Fruit fly (Drosophila melanogaster) whole organism, adult: ENCODE data around the gene CG13643.
A peak's percentile ranks its signal among the peaks of the same experiment; 100 is the strongest.

Experiments
- CG11617 ChIP-seq: fragments of 200-800 bp; sonication (Bioruptor generic); optimal IDR thresholded peaks from 2 replicates; lab custom pipeline; 2017; ENCODE audit warnings: mild to moderate bottlenecking, missing biosample characterization, missing genetic modification reagents, missing genetic modification characterization
- CG12768 ChIP-seq: fragments of 200-800 bp; sonication (Bioruptor generic); optimal IDR thresholded peaks from 2 replicates; lab custom pipeline; 2017; ENCODE audit warnings: missing biosample characterization, missing genetic modification characterization, mild to moderate bottlenecking, moderate library complexity, missing genetic modification reagents
- CG14711 ChIP-seq: fragments of 200-800 bp; sonication (Bioruptor generic); optimal IDR thresholded peaks from 2 replicates; lab custom pipeline; 2018; ENCODE audit warnings: missing biosample characterization, mild to moderate bottlenecking, missing genetic modification characterization, moderate library complexity
- CG1620 ChIP-seq: fragments of 200-800 bp; sonication (Bioruptor generic); optimal IDR thresholded peaks from 2 replicates; lab custom pipeline; 2016; ENCODE audit warnings: missing biosample characterization, missing genetic modification characterization
- CG33017 ChIP-seq: fragments of 200-800 bp; sonication (Bioruptor generic); optimal IDR thresholded peaks from 2 replicates; lab custom pipeline; 2018; ENCODE audit warnings: missing biosample characterization, mild to moderate bottlenecking, missing genetic modification characterization, moderate library complexity
- CG5204 ChIP-seq: fragments of 200-800 bp; sonication (Bioruptor generic); optimal IDR thresholded peaks from 2 replicates; lab custom pipeline; 2016; ENCODE audit warnings: missing biosample characterization, missing genetic modification characterization
- CG7045 ChIP-seq: fragments of 200-800 bp; sonication (Bioruptor generic); optimal IDR thresholded peaks from 2 replicates; lab custom pipeline; 2017; ENCODE audit warnings: missing biosample characterization, mild to moderate bottlenecking, missing genetic modification characterization
- CG7101 ChIP-seq: fragments of 200-800 bp; sonication (Bioruptor generic); optimal IDR thresholded peaks from 2 replicates; lab custom pipeline; 2018; ENCODE audit warnings: missing biosample characterization, mild to moderate bottlenecking, missing genetic modification characterization, moderate library complexity
- Clk ChIP-seq: fragments of 200-800 bp; sonication (Bioruptor generic); optimal IDR thresholded peaks from 2 replicates; lab custom pipeline; 2017; ENCODE audit warnings: missing biosample characterization, missing genetic modification characterization
- Crg-1 ChIP-seq: fragments of 200-800 bp; sonication (Bioruptor generic); optimal IDR thresholded peaks from 2 replicates; lab custom pipeline; 2016; ENCODE audit warnings: missing biosample characterization, missing genetic modification characterization
- Hr96 ChIP-seq: fragments of 200-800 bp; sonication (Bioruptor generic); optimal IDR thresholded peaks from 2 replicates; lab custom pipeline; 2016; ENCODE audit warnings: missing biosample characterization, missing genetic modification characterization
- Mnt ChIP-seq: fragments of 200-800 bp; sonication (Bioruptor generic); optimal IDR thresholded peaks from 2 replicates; lab custom pipeline; 2016; ENCODE audit warnings: missing biosample characterization, mild to moderate bottlenecking, missing genetic modification characterization
- bab1 ChIP-seq: fragments of 200-800 bp; sonication (Bioruptor generic); optimal IDR thresholded peaks from 3 replicates; lab custom pipeline; 2019; ENCODE audit warnings: missing biosample characterization, mild to moderate bottlenecking, missing genetic modification characterization, moderate library complexity
- cic ChIP-seq: fragments of 200-800 bp; sonication (Bioruptor generic); optimal IDR thresholded peaks from 2 replicates; lab custom pipeline; 2017; ENCODE audit warnings: missing biosample characterization, mild to moderate bottlenecking, missing genetic modification characterization, moderate library complexity
- cnc ChIP-seq, 2 experiments: fragments of >200 bp; optimal IDR thresholded peaks; 2 replicates each; lab custom pipeline; 2017
- kay ChIP-seq: fragments of 200-800 bp; sonication (Bioruptor generic); peaks from one replicate; lab custom pipeline; 2016; ENCODE audit warnings: missing biosample characterization, missing genetic modification characterization, borderline replicate concordance
- ovo ChIP-seq: fragments of 200-800 bp; sonication (Bioruptor generic); optimal IDR thresholded peaks from 2 replicates; lab custom pipeline; 2016; ENCODE audit warnings: missing biosample characterization, missing genetic modification characterization
- pad ChIP-seq: fragments of 200-800 bp; sonication (Bioruptor generic); optimal IDR thresholded peaks from 3 replicates; lab custom pipeline; 2017; ENCODE audit warnings: missing biosample characterization, missing genetic modification characterization, mild to moderate bottlenecking, moderate library complexity, missing genetic modification reagents
- tj ChIP-seq: fragments of 200-800 bp; sonication (Bioruptor generic); optimal IDR thresholded peaks from 3 replicates; lab custom pipeline; 2017; ENCODE audit warnings: missing biosample characterization, mild to moderate bottlenecking, missing genetic modification characterization, moderate library complexity
- toe ChIP-seq: fragments of 200-800 bp; sonication (Bioruptor generic); optimal IDR thresholded peaks from 2 replicates; lab custom pipeline; 2016; ENCODE audit warnings: missing biosample characterization, missing genetic modification characterization

The CG13643 gene

DNA sequence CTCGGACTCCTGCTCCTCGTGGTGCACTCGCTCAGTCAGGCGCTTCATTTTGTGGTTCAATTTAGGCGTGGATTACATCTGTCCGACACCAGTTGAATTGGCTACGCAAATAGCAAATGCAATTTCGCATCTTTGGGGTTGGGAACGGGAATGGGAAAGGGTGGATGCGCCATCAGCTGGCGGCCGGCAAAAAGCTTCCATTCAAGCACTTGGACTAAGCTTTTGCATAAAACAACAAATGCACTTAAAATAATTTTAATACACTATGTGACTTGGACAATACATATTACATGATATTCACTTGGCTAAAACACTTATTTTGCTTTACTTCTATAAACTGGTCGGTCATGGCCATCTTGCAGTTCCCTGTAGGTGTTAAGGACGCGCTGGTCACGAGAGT lies 49.7 kb downstream of the CG13643 start, which contains the start of gene HDAC11:
HDAC11 (minus strand) TSS at position 101 of the 400 bp plus-strand sequence.
- TF ChIP-seq CG33017 (tag; lab: Kevin White, UChicago) = no peak
- no peak for TF ChIP-seq CG14711 (tag; lab: Kevin White, UChicago)
- TF ChIP-seq cnc (optimal IDR thresholded peaks at IDR 0.05; lab: Kevin White, UChicago) = no peak
- no peak for TF ChIP-seq Hr96 (GFP tag; lab: Kevin White, UChicago)
- TF ChIP-seq CG12768 (GFP tag; lab: Kevin White, UChicago) = no peak
- TF ChIP-seq ovo (GFP tag; lab: Kevin White, UChicago) = no peak
- TF ChIP-seq Mnt (GFP tag; lab: Kevin White, UChicago) = no peak
- TF ChIP-seq bab1 (GFP tag; lab: Kevin White, UChicago) = no peak
- TF ChIP-seq CG7045 (GFP tag; lab: Kevin White, UChicago) = no peak
- TF ChIP-seq toe (GFP tag; lab: Kevin White, UChicago) = no peak
- no peak for TF ChIP-seq Crg-1 (GFP tag; lab: Kevin White, UChicago)
- no peak for TF ChIP-seq Clk (GFP tag; lab: Kevin White, UChicago)
- TF ChIP-seq pad (GFP tag; lab: Kevin White, UChicago) = no peak
- no peak for TF ChIP-seq CG5204
- TF ChIP-seq CG7101 (tag; lab: Kevin White, UChicago) = no peak
- no peak for TF ChIP-seq CG1620
- TF ChIP-seq CG11617 (GFP tag; lab: Kevin White, UChicago) = no peak
- TF ChIP-seq tj (GFP tag; lab: Kevin White, UChicago) = no peak
- TF ChIP-seq kay (GFP tag; lab: Kevin White, UChicago) = no peak

DNA sequence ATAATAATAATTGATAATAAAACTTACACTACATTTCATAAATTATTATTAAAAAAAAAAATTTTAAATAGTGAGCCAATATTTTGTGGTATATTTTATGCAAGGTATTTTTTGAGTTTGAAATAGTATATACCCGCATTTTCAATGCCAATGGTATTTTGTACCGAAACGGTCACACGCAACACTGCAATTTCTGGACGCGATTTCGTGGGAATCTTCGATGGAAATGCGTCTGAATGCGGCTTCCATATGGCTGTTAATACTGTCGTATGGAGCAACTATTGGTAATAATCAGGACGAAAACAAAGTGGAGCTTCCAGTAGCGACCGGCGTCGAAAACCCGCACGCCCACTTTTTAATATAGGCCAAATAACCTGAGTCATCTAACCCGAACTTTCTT lies 54.4 kb downstream of the CG13643 start, which contains the start of gene Nct:
Nct (plus strand) TSS at position 173 of the 400 bp plus-strand sequence.
- TF ChIP-seq cnc (optimal IDR thresholded peaks at IDR 0.05; lab: Kevin White, UChicago) (peak in 1 of 2 experiments; percentile 28), ovo (GFP tag; lab: Kevin White, UChicago) (no peak)

DNA sequence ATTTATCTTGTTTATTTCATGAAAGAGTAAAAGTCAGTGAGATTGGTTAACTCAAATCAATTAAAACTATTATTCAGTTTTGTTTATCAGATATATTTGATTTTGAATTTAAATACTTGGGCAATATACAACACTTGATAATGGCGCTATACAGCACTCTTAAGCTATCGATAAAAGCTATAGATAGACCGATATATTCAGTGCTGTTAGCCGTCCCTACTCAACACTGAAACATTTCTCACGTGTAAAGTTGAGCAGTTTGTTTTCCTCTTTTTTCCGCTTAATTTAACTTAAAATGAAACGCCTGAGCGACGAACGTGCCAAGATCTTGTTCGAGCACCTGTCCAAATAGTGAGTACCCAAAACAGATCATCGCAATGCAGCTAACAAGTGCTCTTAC lies 55.4 kb downstream of the CG13643 start, which contains the start of gene CG7006:
CG7006 (plus strand) TSS at position 208 of the 400 bp plus-strand sequence.
- peak; percentile 98 for TF ChIP-seq Crg-1 (GFP tag; lab: Kevin White, UChicago)
- TF ChIP-seq CG33017 (tag; lab: Kevin White, UChicago) = peak; percentile 60
- peak; percentile 76 for TF ChIP-seq Hr96 (GFP tag; lab: Kevin White, UChicago)
- TF ChIP-seq CG7045 (GFP tag; lab: Kevin White, UChicago) = peak; percentile 71
- TF ChIP-seq Clk (GFP tag; lab: Kevin White, UChicago) = peak; percentile 67
- peak; percentile 43 for TF ChIP-seq cic (GFP tag; lab: Kevin White, UChicago)
- TF ChIP-seq toe (GFP tag; lab: Kevin White, UChicago) = peak; percentile 80
- TF ChIP-seq CG12768 (GFP tag; lab: Kevin White, UChicago) = peak; percentile 79
- TF ChIP-seq Mnt (GFP tag; lab: Kevin White, UChicago) = peak; percentile 97
- TF ChIP-seq CG1620 = peak; percentile 97
- peak; percentile 75 for TF ChIP-seq bab1 (GFP tag; lab: Kevin White, UChicago)
- TF ChIP-seq tj (GFP tag; lab: Kevin White, UChicago) = no peak
- no peak for TF ChIP-seq kay (GFP tag; lab: Kevin White, UChicago)
- TF ChIP-seq pad (GFP tag; lab: Kevin White, UChicago) = peak; percentile 88
- TF ChIP-seq CG14711 (tag; lab: Kevin White, UChicago) = peak; percentile 77
- TF ChIP-seq CG7101 (tag; lab: Kevin White, UChicago) = peak; percentile 91
- peak; percentile 72 for TF ChIP-seq ovo (GFP tag; lab: Kevin White, UChicago)
- TF ChIP-seq CG5204 = peak; percentile 77
- no peak for TF ChIP-seq cnc (optimal IDR thresholded peaks at IDR 0.05; lab: Kevin White, UChicago)
- peak; percentile 41 for TF ChIP-seq CG11617 (GFP tag; lab: Kevin White, UChicago)
